Fruit fly (Drosophila melanogaster): ENCODE results near the gene Sbp2.

Sbp2 gene

DNA sequence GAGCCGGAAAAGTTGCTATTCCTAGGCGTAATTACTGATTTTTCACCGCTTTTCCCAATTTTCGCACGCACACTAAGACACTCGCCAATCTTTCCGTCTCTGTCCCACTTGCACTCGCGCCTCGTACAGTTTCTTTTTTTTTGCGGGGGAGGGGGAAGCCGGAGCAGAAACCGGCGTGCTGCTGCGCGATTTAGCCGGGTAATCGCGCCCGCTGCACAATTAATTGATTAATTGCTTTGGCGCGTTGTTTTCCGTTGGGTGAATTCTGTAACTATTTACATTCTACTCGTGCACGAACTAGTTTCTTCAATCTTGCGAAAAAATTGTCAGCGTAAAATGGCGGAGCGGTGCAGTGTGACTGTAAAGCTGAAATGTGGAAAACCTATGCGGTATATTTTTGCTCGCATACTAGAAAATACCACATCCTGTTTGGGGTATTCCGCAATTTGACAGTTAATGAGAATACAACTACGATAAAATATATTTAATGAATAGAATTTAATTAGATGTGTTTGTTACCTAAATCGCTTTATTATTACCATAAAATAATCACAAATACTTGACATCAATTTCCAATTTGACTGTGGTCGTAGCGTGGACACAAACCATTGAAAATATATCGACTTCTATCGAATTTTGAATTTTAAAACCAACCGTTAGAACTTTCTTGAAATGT lies 11.3 kb downstream of the Sbp2 start, which contains the start of gene Cpsf6:
TSS of gene Cpsf6 (minus strand) at position 362 of the 676 bp plus-strand sequence.
- no peak for TF ChIP-seq noc (tag; optimal IDR thresholded peaks at IDR 0.05)

DNA sequence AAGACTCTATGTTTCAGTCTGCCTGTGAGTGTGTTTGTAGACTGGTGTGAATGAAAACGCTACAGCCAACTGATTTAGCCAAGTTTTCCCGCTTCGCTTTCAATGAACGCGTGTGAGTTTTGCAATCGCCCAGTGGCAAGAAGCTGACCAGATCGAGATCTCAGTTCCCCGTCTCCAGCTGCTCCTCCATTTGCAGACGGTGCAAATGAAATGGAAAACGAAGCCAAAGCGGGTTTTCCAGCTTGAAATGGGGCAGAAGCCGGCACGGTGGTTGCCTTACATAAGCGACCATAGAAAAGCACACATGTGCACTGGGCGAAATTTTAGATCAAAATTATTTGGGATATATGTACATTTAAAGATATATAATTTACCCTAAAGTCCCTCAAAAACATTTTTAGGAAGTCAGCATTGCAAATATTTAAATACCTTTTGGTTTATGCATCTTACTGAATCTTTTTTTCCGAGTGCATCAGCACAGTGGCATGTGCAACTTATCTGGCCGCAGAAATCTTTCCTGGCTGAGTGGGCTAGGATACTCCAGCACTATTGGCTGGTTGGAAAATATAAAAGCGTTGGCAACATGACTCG lies 15.1 kb downstream of the Sbp2 start, which contains the start of gene CG43059:
TSS of gene CG43059 (minus strand) at position 51 of the 591 bp plus-strand sequence.
- TF ChIP-seq noc (tag; optimal IDR thresholded peaks at IDR 0.05): no peak

DNA sequence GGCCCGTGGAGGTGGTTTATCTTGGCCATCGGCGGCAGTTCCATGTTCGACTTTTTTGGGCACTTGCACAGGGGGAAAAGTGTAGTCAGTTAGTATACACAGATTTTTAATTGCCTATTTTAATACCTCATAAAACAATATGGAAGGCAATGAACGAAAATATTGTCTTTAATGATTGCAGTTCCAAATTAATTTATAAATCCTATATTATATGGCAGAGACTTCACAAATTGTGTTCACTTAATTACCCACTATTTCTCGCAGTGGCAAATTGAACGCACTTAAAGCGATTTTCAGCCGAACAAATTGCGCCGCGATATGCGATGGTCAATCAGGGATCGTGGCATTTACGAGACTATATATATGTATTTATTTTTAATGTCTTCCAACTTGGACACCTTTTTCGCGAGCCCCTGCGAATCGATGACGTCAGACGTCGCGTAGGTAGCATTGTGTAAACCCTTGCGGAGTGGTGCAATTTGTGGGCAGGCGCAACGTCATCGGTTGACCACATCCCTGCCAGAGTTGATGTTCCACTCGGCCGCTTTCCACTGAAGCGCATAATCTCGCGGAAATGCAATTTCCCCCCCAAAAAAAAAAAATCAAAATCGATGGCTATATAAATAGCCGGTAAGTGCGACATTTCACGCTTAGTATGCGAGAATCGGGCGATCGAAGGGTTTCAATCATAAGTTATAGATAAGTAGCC lies 16.3 kb downstream of the Sbp2 start, which contains the start of gene CG13670:
TSS of gene CG13670 (plus strand) at position 659 of the 709 bp plus-strand sequence.
- no peak for TF ChIP-seq noc (tag; optimal IDR thresholded peaks at IDR 0.05)

DNA sequence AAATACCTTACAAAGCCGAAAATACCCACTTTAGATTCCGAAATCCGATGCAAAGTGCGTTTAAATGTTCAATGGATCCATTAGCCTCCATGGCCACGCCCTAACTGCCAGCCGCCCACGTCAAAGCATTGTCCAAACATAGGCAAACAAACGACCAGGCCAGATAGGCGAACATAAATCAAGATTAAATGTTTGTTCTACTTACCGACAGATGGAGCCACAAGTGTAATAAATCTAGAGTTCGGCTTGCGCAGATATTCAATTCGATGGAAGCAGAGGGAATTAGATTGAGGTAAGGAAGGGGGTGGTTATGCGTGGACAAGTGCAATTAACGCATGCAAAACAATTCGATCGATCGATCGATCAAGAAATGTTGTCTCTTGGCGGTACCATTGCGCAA lies 19.9 kb downstream of the Sbp2 start:
- TF ChIP-seq noc (tag; optimal IDR thresholded peaks at IDR 0.05): no peak

DNA sequence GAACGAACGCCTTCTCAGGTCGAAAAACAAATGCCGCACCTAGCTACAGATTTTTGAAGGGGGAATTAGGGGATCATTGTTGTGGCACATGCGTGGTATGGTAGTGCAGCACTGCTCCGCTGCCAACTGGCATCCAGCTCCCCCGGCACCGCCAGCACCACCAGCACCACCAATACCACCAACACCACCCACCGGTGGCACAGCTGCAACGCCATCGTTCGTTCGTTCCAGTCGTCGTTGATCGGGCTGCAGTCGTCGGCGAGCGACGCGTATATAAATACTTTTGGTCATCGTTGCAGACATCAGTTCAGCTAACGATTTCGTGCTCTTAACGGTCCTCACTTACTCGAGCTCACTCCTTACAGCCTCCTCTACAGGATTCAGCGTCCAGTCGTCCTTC lies 21.6 kb downstream of the Sbp2 start, which contains the start of gene CG34461:
TSS of gene CG34461 (plus strand) at position 301 of the 400 bp plus-strand sequence.
- TF ChIP-seq noc (tag; optimal IDR thresholded peaks at IDR 0.05): no peak

DNA sequence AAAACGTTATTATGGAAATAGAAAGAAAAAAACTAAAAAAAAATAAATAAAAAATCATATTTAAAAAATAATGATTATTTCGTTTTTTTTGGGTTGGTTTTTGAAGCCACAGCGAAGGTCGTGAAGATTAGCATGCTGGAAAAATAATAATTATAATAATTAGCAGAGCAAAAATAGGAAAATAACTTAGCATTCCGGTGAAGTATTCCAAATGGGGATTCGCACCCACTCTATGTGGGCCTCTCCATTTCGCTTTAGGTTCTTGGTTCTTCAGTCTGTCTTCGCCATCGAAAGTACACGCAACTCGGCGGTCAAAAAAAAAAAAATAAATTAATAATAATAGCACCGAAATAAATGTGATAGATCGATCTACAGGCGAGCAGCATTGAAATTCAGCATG lies 24.3 kb downstream of the Sbp2 start, which contains the start of gene CG34462:
TSS of gene CG34462 (plus strand) at position 301 of the 400 bp plus-strand sequence.
- no peak for TF ChIP-seq noc (tag; optimal IDR thresholded peaks at IDR 0.05)

DNA sequence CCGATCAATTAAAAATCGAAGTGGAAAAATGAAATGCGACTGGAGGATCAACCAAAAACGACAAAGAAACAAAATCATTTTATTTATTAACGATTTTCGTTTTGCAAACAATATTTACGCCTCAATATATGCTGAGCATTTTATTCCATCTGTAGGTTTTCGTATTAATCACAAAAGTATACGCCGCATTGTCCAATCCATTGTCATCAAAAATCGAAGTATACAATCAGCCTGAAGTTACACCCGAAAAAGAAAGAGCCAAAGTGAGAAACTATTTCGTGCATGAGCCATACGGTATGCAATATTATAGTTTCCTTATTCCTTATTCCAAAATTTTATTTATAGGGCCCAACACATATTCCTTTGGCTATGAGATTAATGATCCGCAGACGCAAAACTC lies 25.0 kb downstream of the Sbp2 start:
- TF ChIP-seq noc (tag; optimal IDR thresholded peaks at IDR 0.05): no peak

DNA sequence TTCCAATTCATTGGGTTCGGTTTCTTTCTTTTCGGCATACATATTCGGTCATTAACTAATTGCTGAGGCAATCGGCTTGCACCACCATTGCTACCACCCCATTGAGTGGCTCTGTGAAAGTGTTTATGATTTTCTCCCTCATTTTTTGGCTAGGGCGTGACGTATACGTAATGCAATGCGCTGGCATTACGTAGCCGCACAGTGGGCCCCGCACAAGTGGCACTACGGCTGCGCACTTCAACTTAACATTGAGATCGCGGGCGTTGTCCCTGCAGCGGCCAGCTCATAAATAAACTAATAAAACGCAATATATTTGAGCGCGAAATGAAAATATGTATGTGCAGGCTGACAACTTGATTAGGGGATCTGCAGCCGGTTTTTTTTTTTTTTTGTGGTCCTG lies 27.5 kb downstream of the Sbp2 start:
- no peak for TF ChIP-seq noc (tag; optimal IDR thresholded peaks at IDR 0.05)

DNA sequence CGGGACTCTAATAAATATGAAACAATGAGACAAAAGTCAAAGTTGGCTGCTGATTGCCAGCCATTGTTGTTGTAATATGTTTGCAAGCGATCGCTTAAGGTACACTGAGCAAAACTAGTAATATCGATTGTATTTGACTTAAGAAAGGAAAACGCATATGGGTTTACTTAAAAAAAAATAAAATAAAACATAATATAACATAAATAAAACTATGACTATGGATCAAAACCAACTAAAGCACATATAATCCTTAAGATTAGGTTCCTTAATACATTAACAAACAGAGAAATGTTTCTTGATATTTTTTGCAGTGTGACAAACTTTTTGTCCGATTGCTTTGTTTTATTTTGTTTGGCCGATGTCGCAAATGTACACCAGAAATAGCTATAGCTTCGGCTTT lies 29.6 kb downstream of the Sbp2 start:
- TF ChIP-seq noc (tag; optimal IDR thresholded peaks at IDR 0.05): no peak

DNA sequence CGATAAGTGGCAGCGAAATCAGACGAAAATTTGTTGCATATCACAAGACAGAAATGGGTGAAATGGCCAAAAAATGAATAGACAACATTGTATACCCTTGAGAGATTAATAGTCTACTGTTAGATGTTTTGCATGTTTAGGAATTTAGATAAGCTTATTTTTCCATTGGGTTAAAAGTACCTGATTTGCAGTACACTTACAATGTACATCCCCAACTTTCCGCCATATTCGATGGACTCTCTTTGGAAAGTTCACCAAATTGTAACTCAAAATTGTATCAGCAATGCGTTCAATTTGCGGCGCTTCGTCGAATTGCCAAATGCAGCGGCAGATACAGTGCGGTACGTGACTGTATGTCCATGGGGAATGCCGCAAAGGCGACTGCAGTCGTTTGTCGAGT lies 30.4 kb downstream of the Sbp2 start:
- no peak for TF ChIP-seq noc (tag; optimal IDR thresholded peaks at IDR 0.05)

DNA sequence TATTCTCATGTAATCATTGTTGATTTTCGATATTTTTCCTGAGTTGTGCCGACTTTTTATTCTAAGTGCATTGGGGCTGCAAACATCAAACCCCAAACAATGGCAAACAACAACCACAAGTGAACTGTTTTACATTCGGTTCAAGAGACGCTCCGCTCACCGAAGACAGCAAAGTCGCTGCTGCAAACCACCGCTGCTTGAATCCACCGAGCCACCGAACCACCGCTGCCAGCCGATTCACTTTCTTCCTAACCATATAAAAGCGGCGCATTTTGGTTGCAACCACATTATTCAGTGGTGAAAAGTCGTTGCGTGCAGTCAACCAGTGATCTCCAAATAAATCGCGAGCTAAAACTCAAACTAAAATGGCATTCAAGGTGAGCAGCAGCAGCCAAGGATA lies 32.4 kb downstream of the Sbp2 start, which contains the start of gene Cpr66Cb:
TSS of gene Cpr66Cb (plus strand) at position 301 of the 400 bp plus-strand sequence.
- no peak for TF ChIP-seq noc (tag; optimal IDR thresholded peaks at IDR 0.05)

DNA sequence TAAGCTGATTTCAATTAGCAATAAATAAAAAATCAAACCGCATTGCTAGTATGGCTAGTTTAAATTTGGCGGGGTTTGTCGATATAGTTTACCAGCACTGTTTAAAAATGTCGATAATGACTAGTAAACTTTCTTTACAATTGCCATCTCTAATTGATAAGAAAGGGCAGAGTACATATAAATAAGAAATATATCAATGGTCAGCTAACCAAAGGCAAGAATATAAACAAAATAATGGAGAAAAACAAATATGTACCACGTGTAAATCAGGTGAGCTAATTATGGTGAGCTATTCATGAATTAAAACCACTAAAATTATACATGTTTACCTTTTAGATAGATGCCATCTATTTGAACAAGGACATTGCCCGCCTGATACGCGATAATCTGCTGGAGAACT lies 35.0 kb downstream of the Sbp2 start, which contains the start of gene Pex2:
TSS of gene Pex2 (plus strand) at position 131 of the 400 bp plus-strand sequence.
- no peak for TF ChIP-seq noc (tag; optimal IDR thresholded peaks at IDR 0.05)

DNA sequence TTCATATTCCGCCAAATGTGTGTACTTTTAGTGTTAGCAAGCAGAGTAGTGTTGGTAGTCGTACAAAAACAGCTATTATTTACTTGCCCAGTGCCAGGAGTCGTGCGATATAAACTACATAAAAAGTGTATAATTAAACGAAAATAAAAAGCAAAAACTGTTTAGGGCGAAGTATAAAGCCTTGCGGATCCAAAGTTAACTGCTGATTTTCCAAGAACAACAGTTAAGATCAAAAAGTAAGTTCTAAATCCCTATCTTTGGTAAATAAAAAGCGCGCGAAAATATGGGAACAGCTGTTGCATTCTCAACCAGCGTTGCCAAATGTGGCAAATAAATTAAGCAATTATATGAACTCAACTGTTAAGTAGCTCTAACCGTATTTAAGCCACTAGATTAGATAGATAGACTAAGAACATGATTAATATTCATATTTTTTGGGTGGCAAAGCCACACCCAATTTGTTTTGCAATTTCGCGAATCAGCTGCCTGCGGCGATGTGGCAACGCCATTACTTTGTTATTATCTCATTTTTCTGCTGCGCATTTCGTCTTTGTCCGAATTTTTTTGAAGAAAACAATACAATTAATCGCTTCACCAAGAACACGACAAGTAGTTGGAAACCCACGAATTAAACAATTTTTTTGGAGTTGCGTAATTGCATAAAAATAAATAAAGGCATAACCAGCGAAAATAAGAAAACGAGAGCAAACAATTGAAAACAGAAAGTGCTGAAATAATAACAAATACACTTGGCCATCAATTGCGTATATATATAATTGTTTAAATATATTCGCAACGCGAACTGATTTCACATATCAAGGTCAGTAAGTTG lies 36.5 kb downstream of the Sbp2 start, which contains the start of the genes Prim1 and CG7083:
TSS of gene Prim1 (plus strand) at position 51 of the 832 bp plus-strand sequence.
TSS of gene CG7083 (plus strand) at position 522 of the 832 bp plus-strand sequence.
- peak; percentile 18 for TF ChIP-seq noc (tag; optimal IDR thresholded peaks at IDR 0.05)

DNA sequence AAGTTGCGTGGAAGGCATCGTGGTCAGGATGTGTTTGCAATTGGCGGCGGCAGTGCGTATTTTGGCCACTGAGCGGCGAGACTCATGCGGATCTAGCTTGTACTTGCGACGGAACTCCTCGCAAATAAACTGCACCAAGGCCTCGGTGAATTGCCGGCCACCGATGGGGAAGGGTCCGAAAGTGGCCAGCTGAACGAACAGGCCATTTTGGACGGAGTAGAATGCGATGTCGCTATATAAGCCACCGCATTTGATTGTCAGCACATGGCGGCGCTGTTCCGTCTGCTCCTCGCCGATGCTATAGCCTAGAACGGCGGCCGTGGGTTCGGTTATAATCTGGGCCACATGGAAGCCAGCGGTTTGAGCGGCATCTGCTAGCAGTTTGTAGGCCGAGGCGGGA lies 41.2 kb downstream of the Sbp2 start:
- no peak for TF ChIP-seq noc (tag; optimal IDR thresholded peaks at IDR 0.05)

All from whole organism, larva.